Worm (Caenorhabditis elegans): ENCODE measurements around the gene phat-5.

phat-5 gene

DNA sequence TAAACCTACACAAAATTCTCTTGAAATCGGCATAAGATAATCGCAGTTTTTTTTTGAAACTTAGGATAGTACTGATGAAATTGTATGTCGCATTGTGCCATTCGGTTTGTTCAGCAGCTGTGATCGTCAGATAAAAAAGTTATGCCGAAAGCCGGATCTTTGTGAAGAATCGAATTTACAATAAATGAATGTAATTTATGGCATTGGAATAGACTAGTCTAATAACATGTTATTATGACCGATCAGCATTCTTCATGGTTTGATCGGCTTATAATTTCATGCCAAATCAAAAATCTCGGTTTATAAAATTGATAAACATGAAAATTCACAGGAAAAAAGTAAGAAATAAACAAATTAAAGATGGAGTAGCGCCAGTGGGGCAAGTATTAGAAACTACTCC is 9.8 kb downstream of the phat-5 start, which contains the start of gene srw-134:
srw-134 (minus strand) TSS at position 101 of the 400 bp plus-strand sequence.
- TF ChIP-seq ama-1 (optimal IDR thresholded peaks at IDR 0.05), result no peak
- no peak for TF ChIP-seq scrt-1 (GFP tag; IDR thresholded peaks at IDR 0.05)
- TF ChIP-seq tbx-37 (GFP tag; conservative IDR thresholded peaks at IDR 0.05), result no peak
- no peak for TF ChIP-seq hmbx-1 (tag; optimal IDR thresholded peaks at IDR 0.05)
- TF ChIP-seq F13C5.2 (tag; optimal IDR thresholded peaks at IDR 0.05), result no peak
- no peak for TF ChIP-seq ets-7 (tag; optimal IDR thresholded peaks at IDR 0.05)
- no peak for TF ChIP-seq ceh-36 (tag; optimal IDR thresholded peaks at IDR 0.05)
- no peak for TF ChIP-seq tra-4 (tag; optimal IDR thresholded peaks at IDR 0.05)
- no peak for TF ChIP-seq sea-1 (GFP tag; conservative IDR thresholded peaks at IDR 0.05)

DNA sequence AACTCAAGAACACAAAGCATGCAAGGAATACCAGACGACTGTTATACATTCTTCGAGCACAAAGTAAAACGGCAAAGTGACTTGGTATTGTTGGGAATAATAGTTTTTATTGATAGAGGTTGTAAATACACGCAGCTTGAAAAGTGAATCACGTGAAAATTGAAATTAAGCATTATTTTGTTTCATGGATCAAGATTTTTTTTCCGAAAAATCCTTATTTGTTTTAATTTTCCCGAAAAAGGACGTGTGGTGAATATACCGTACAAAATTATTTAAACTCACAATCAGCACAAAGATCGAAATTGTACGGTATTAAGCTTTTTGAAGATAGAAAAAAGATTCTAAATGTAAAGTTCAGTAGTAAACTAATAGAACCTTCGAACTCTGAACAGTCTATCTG is 12.4 kb downstream of the phat-5 start, which contains the start of gene clc-18:
clc-18 (minus strand) TSS at position 101 of the 400 bp plus-strand sequence.
- TF ChIP-seq hmbx-1 (tag; optimal IDR thresholded peaks at IDR 0.05) (no peak), tra-4 (tag; optimal IDR thresholded peaks at IDR 0.05) (no peak), aly-1 (tag; optimal IDR thresholded peaks at IDR 0.05) (no peak), scrt-1 (GFP tag; IDR thresholded peaks at IDR 0.05) (no peak), pes-1 (GFP tag; IDR thresholded peaks at IDR 0.05) (no peak), hmg-4 (GFP tag; optimal IDR thresholded peaks at IDR 0.05) (no peak), ets-7 (tag; optimal IDR thresholded peaks at IDR 0.05) (no peak), tbx-37 (GFP tag; conservative IDR thresholded peaks at IDR 0.05) (no peak), ceh-36 (tag; optimal IDR thresholded peaks at IDR 0.05) (no peak), ceh-13 (GFP tag; optimal IDR thresholded peaks at IDR 0.05) (no peak), flt-1 (GFP tag; IDR thresholded peaks at IDR 0.05) (no peak), tbx-11 (GFP tag; IDR thresholded peaks at IDR 0.05) (no peak), ama-1 (optimal IDR thresholded peaks at IDR 0.05) (no peak), F13C5.2 (tag; optimal IDR thresholded peaks at IDR 0.05) (no peak)

DNA sequence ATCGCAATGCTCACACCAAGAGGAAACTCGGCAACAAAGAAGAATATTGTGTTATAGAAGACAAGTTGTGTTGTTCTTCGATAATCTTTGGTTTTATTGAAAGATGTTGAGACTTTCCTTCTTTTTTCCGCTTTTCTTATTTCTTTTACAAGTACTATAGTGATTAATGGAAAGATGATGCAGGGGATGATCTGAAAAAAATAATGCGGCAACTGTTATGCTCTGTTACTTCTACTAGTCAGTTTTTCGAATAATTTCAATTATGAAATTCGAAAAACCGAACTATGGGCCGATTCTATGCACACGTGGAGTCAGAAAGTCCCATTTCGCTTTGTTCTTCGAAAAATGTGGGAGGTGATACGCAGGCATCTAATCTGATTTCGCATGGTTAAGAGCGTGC is 15.6 kb downstream of the phat-5 start:
- TF ChIP-seq tra-4 (tag; optimal IDR thresholded peaks at IDR 0.05), result no peak

DNA sequence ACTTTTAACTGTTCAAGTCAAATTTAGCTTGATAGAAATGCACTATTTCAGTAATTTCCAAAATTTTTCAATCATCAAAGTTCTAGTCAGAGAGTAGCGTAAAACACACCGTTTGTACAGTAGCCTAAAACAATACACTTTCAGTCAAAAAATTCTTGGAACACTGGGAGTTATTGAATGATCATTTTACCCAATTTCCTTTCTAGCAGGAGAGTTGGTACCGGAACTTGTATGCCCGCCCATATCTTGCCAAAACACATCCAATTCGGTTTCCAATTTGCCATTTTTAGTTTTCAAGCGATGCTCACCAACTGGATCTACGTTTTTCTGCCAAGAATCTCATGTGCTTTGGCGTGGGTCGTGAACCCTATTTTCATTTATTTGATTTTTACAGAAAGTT is 18.0 kb downstream of the phat-5 start, which contains the start of gene srj-39:
srj-39 (plus strand) TSS at position 301 of the 400 bp plus-strand sequence.
- TF ChIP-seq B0310.2 (tag; optimal IDR thresholded peaks at IDR 0.05) (no peak), tbx-37 (GFP tag; conservative IDR thresholded peaks at IDR 0.05) (no peak), ceh-13 (GFP tag; optimal IDR thresholded peaks at IDR 0.05) (no peak), tbx-11 (GFP tag; IDR thresholded peaks at IDR 0.05) (no peak)

DNA sequence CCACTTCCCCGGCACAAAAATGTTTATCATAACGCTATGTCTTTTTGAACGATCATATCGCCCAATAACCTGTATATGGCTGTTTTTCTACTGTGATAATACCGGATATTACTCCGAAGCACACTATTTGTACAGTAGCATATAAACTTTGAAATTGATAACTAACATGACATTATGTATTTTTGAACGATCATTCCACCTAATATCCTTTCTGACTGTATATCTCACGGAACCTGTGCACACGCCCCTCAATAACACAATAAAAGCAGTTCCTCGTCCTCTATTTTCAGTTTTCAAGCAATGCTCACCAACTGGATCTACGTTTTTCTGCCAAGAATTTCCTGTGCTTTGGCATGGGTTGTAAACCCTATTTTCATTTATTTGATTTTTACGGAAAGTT is 20.7 kb downstream of the phat-5 start, which contains the start of gene srj-40:
srj-40 (plus strand) TSS at position 301 of the 400 bp plus-strand sequence.
- no peak for TF ChIP-seq ceh-13 (GFP tag; optimal IDR thresholded peaks at IDR 0.05)
- no peak for TF ChIP-seq hnd-1 (tag; optimal IDR thresholded peaks at IDR 0.05)
- TF ChIP-seq F13C5.2 (tag; optimal IDR thresholded peaks at IDR 0.05), result no peak
- TF ChIP-seq ama-1 (optimal IDR thresholded peaks at IDR 0.05), result no peak
- no peak for TF ChIP-seq flt-1 (GFP tag; IDR thresholded peaks at IDR 0.05)
- no peak for TF ChIP-seq tra-4 (tag; optimal IDR thresholded peaks at IDR 0.05)
- TF ChIP-seq hmg-4 (GFP tag; optimal IDR thresholded peaks at IDR 0.05), result no peak
- TF ChIP-seq ets-7 (tag; optimal IDR thresholded peaks at IDR 0.05), result no peak
- no peak for TF ChIP-seq ceh-36 (tag; optimal IDR thresholded peaks at IDR 0.05)
- TF ChIP-seq B0310.2 (tag; optimal IDR thresholded peaks at IDR 0.05), result no peak
- TF ChIP-seq hmbx-1 (tag; optimal IDR thresholded peaks at IDR 0.05), result no peak
- no peak for TF ChIP-seq sea-1 (GFP tag; conservative IDR thresholded peaks at IDR 0.05)
- no peak for TF ChIP-seq tbx-37 (GFP tag; conservative IDR thresholded peaks at IDR 0.05)
- no peak for TF ChIP-seq tbx-11 (GFP tag; IDR thresholded peaks at IDR 0.05)
- TF ChIP-seq scrt-1 (GFP tag; IDR thresholded peaks at IDR 0.05), result no peak
- no peak for TF ChIP-seq aly-1 (tag; optimal IDR thresholded peaks at IDR 0.05)
- TF ChIP-seq pes-1 (GFP tag; IDR thresholded peaks at IDR 0.05), result no peak

DNA sequence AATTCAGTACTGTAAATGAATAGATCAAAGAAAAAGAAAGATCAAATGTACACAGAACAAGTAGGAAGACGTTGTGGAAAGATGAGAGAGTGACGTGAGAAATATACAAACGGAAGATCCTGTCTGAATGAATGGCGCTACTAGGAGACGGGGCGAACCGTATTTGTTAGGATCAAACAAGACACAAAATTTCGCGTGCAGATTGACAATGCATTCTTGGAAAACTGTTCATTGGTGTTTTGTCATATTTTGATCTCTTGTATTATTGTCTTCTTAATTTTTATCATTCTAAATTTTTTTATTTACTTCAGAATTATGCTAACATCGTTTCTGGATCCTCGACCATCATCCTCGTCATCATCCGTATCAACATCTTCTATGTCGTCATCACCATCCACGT is 27.6 kb downstream of the phat-5 start, which contains the start of gene nhr-181:
nhr-181 (plus strand) TSS at position 301 of the 400 bp plus-strand sequence.
- TF ChIP-seq tbx-11 (GFP tag; IDR thresholded peaks at IDR 0.05) (no peak), ceh-36 (tag; optimal IDR thresholded peaks at IDR 0.05) (no peak), hmbx-1 (tag; optimal IDR thresholded peaks at IDR 0.05) (no peak), F13C5.2 (tag; optimal IDR thresholded peaks at IDR 0.05) (no peak), flt-1 (GFP tag; IDR thresholded peaks at IDR 0.05) (no peak), hnd-1 (tag; optimal IDR thresholded peaks at IDR 0.05) (no peak), ets-7 (tag; optimal IDR thresholded peaks at IDR 0.05) (no peak), tra-4 (tag; optimal IDR thresholded peaks at IDR 0.05) (no peak), tbx-37 (GFP tag; conservative IDR thresholded peaks at IDR 0.05) (no peak), ama-1 (optimal IDR thresholded peaks at IDR 0.05) (no peak)

DNA sequence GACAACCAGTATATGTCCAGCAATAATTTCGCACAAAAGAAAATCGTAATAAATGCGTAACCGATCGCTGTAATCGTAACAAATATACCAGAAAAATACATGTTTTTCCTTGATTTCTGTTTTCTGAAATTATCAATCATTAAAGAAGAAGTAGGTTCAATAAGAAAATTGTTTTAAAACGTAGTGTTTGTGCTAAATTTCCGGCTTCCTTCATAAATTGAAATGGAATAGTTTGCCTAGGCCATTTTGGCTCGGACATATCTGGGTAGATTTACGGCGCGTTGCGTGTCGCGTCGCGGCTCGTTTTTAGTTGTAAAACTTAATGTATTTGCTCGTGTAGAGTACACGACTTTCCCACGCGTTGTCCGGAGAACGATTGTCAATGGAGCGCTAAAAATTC is 39.4 kb downstream of the phat-5 start, which contains the start of gene F38H12.5:
F38H12.5 (minus strand) TSS at position 101 of the 400 bp plus-strand sequence.
- TF ChIP-seq hnd-1 (tag; optimal IDR thresholded peaks at IDR 0.05) (no peak), hmg-4 (GFP tag; optimal IDR thresholded peaks at IDR 0.05) (no peak), ama-1 (optimal IDR thresholded peaks at IDR 0.05) (no peak), scrt-1 (GFP tag; IDR thresholded peaks at IDR 0.05) (no peak), aly-1 (tag; optimal IDR thresholded peaks at IDR 0.05) (no peak), pes-1 (GFP tag; IDR thresholded peaks at IDR 0.05) (no peak), tbx-37 (GFP tag; conservative IDR thresholded peaks at IDR 0.05) (no peak), tbx-11 (GFP tag; IDR thresholded peaks at IDR 0.05) (no peak), ceh-36 (tag; optimal IDR thresholded peaks at IDR 0.05) (no peak), tra-4 (tag; optimal IDR thresholded peaks at IDR 0.05) (no peak), B0310.2 (tag; optimal IDR thresholded peaks at IDR 0.05) (no peak)

DNA sequence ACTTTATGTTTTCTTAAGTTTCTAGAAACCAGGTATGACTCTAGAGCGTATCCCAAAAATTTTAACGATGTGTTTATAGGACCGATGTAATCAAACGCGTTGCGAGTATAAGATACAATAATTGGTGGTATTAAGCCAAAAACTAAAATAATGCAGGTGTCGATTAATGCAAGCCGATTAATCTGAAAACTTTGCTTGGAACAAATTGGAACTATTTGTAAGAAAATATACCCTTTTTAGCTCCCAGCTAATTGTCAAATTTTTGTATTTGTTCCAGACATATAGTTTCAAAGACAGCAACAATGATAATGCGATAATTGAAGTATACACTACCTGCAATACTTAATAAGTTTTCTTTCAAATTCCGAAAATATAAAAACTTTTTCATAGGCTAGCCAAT is 41.0 kb downstream of the phat-5 start, which contains the start of gene srh-211:
srh-211 (minus strand) TSS at position 101 of the 400 bp plus-strand sequence.
- TF ChIP-seq hmbx-1 (tag; optimal IDR thresholded peaks at IDR 0.05), result no peak
- TF ChIP-seq pes-1 (GFP tag; IDR thresholded peaks at IDR 0.05), result no peak
- TF ChIP-seq hnd-1 (tag; optimal IDR thresholded peaks at IDR 0.05), result no peak
- TF ChIP-seq tbx-37 (GFP tag; conservative IDR thresholded peaks at IDR 0.05), result no peak
- no peak for TF ChIP-seq sea-1 (GFP tag; conservative IDR thresholded peaks at IDR 0.05)
- no peak for TF ChIP-seq aly-1 (tag; optimal IDR thresholded peaks at IDR 0.05)
- no peak for TF ChIP-seq ama-1 (optimal IDR thresholded peaks at IDR 0.05)
- TF ChIP-seq F13C5.2 (tag; optimal IDR thresholded peaks at IDR 0.05), result no peak
- TF ChIP-seq ceh-36 (tag; optimal IDR thresholded peaks at IDR 0.05), result no peak
- TF ChIP-seq ceh-13 (GFP tag; optimal IDR thresholded peaks at IDR 0.05), result no peak
- TF ChIP-seq B0310.2 (tag; optimal IDR thresholded peaks at IDR 0.05), result no peak
- TF ChIP-seq tra-4 (tag; optimal IDR thresholded peaks at IDR 0.05), result no peak
- no peak for TF ChIP-seq ets-7 (tag; optimal IDR thresholded peaks at IDR 0.05)
- TF ChIP-seq tbx-11 (GFP tag; IDR thresholded peaks at IDR 0.05), result no peak
- no peak for TF ChIP-seq hmg-4 (GFP tag; optimal IDR thresholded peaks at IDR 0.05)
- no peak for TF ChIP-seq flt-1 (GFP tag; IDR thresholded peaks at IDR 0.05)
- no peak for TF ChIP-seq scrt-1 (GFP tag; IDR thresholded peaks at IDR 0.05)
